Worm (Caenorhabditis elegans) whole organism, L2 larva: ENCODE results near the gene mrpl-45.

Source experiments
- C34F6.9 ChIP-seq: fragments of 150-350 bp; optimal IDR thresholded peaks from 2 replicates; lab custom pipeline; 2014; ENCODE audit warnings: missing biosample characterization, missing genetic modification characterization
- F13H6.1 ChIP-seq: sonication (generic microtip); optimal IDR thresholded peaks from 2 replicates; lab custom pipeline; 2016; ENCODE audit warnings: missing genetic modification characterization, missing compliant biosample characterization
- R02D3.7 ChIP-seq: fragments of 150-350 bp; optimal IDR thresholded peaks from 2 replicates; lab custom pipeline; 2014; ENCODE audit warnings: missing biosample characterization, missing genetic modification characterization
- Y55F3AM.14 ChIP-seq: fragments of 200-800 bp; sonication (Bioruptor generic); optimal IDR thresholded peaks from 2 replicates; lab custom pipeline; 2018; ENCODE audit warnings: mild to moderate bottlenecking, missing genetic modification characterization, missing compliant biosample characterization
- ZK546.5 ChIP-seq: sonication (generic microtip); optimal IDR thresholded peaks from 2 replicates; lab custom pipeline; 2017; ENCODE audit warnings: missing biosample characterization, missing genetic modification characterization
- aly-2 ChIP-seq: fragments of 150-350 bp; optimal IDR thresholded peaks from 2 replicates; lab custom pipeline; 2014; ENCODE audit warnings: missing biosample characterization, missing genetic modification characterization
- ama-1 ChIP-seq: fragments of 150-350 bp; optimal IDR thresholded peaks from 2 replicates; lab custom pipeline; 2018; ENCODE audit warnings: inconsistent platforms
- ceh-82 ChIP-seq: fragments of 150-350 bp; optimal IDR thresholded peaks from 2 replicates; lab custom pipeline; 2014; ENCODE audit warnings: missing biosample characterization, missing genetic modification characterization
- crh-2 ChIP-seq: sonication (generic microtip); optimal IDR thresholded peaks from 2 replicates; lab custom pipeline; 2017; ENCODE audit warnings: missing biosample characterization, missing genetic modification characterization
- dmd-4 ChIP-seq: sonication (generic microtip); optimal IDR thresholded peaks from 2 replicates; lab custom pipeline; 2017; ENCODE audit warnings: missing biosample characterization, missing genetic modification characterization
- elt-1 ChIP-seq: fragments of 150-350 bp; optimal IDR thresholded peaks from 2 replicates; lab custom pipeline; 2014; ENCODE audit warnings: missing biosample characterization, missing genetic modification characterization
- elt-3 ChIP-seq: sonication (generic microtip); optimal IDR thresholded peaks from 2 replicates; lab custom pipeline; 2017; ENCODE audit warnings: missing biosample characterization, missing genetic modification characterization
- fos-1 ChIP-seq: fragments of 150-350 bp; optimal IDR thresholded peaks from 2 replicates; lab custom pipeline; 2014; ENCODE audit warnings: missing biosample characterization, missing genetic modification characterization
- gmeb-1 ChIP-seq: fragments of 150-350 bp; optimal IDR thresholded peaks from 2 replicates; lab custom pipeline; 2014; ENCODE audit warnings: missing biosample characterization, missing genetic modification characterization
- lsy-2 ChIP-seq, 2 experiments: fragments of 150-350 bp in 1 of 2; sonication (generic microtip) in 1 of 2; optimal IDR thresholded peaks; 2 replicates each; lab custom pipeline; 2014 to 2017; ENCODE audit warnings: missing biosample characterization in 2 of 2, missing genetic modification characterization in 2 of 2
- mbf-1 ChIP-seq: sonication (generic microtip); optimal IDR thresholded peaks from 2 replicates; lab custom pipeline; 2017; ENCODE audit warnings: missing biosample characterization, missing genetic modification characterization
- nhr-10 ChIP-seq: sonication (generic microtip); optimal IDR thresholded peaks from 2 replicates; lab custom pipeline; 2017; ENCODE audit warnings: missing biosample characterization, missing genetic modification characterization
- nhr-11 ChIP-seq: fragments of 150-350 bp; optimal IDR thresholded peaks from 2 replicates; lab custom pipeline; 2014; ENCODE audit warnings: missing biosample characterization, missing genetic modification characterization
- nhr-129 ChIP-seq: fragments of 150-350 bp; optimal IDR thresholded peaks from 2 replicates; lab custom pipeline; 2014; ENCODE audit warnings: missing biosample characterization, missing genetic modification characterization
- nhr-21 ChIP-seq: fragments of 150-350 bp; optimal IDR thresholded peaks from 2 replicates; lab custom pipeline; 2014; ENCODE audit warnings: missing biosample characterization, missing genetic modification characterization
- nhr-23 ChIP-seq: fragments of 150-350 bp; optimal IDR thresholded peaks from 2 replicates; lab custom pipeline; 2014; ENCODE audit warnings: missing biosample characterization, missing genetic modification reagents, missing genetic modification characterization
- nhr-237 ChIP-seq: fragments of 150-350 bp; optimal IDR thresholded peaks from 2 replicates; lab custom pipeline; 2014; ENCODE audit warnings: missing biosample characterization, missing genetic modification characterization
- nhr-77 ChIP-seq: fragments of 150-350 bp; optimal IDR thresholded peaks from 2 replicates; lab custom pipeline; 2014; ENCODE audit warnings: missing biosample characterization, missing genetic modification characterization
- peb-1 ChIP-seq: fragments of 150-350 bp; optimal IDR thresholded peaks from 2 replicates; lab custom pipeline; 2014; ENCODE audit warnings: missing biosample characterization, missing genetic modification characterization
- skn-1 ChIP-seq: sonication (generic microtip); optimal IDR thresholded peaks from 2 replicates; lab custom pipeline; 2017; ENCODE audit warnings: missing biosample characterization, missing genetic modification characterization
- sma-3 ChIP-seq: sonication (generic microtip); optimal IDR thresholded peaks from 2 replicates; lab custom pipeline; 2016; ENCODE audit warnings: missing genetic modification reagents, missing genetic modification characterization, missing compliant biosample characterization
- sma-9 ChIP-seq, 2 experiments: fragments of 150-350 bp in 1 of 2; sonication (generic microtip) in 1 of 2; optimal IDR thresholded peaks; 2 replicates each; lab custom pipeline; 2014 to 2016; ENCODE audit warnings: missing genetic modification characterization in 2 of 2, mild to moderate bottlenecking in 1 of 2, missing biosample characterization in 1 of 2, missing compliant biosample characterization in 1 of 2, missing genetic modification reagents in 1 of 2, moderate library complexity in 1 of 2
- snpc-4 ChIP-seq: fragments of 150-350 bp; optimal IDR thresholded peaks from 2 replicates; lab custom pipeline; 2014; ENCODE audit warnings: missing biosample characterization, missing genetic modification characterization
- unc-39 ChIP-seq: fragments of 150-350 bp; optimal IDR thresholded peaks from 2 replicates; lab custom pipeline; 2014; ENCODE audit warnings: missing biosample characterization, missing genetic modification characterization
- unc-55 ChIP-seq: fragments of 150-350 bp; sonication (generic microtip); optimal IDR thresholded peaks from 3 replicates; lab custom pipeline; 2014; ENCODE audit warnings: missing biosample characterization, missing genetic modification reagents, missing genetic modification characterization
- unc-62 ChIP-seq: fragments of 150-350 bp; optimal IDR thresholded peaks from 2 replicates; lab custom pipeline; 2014; ENCODE audit warnings: missing biosample characterization, missing genetic modification reagents, missing genetic modification characterization
- zag-1 ChIP-seq: fragments of 150-350 bp; optimal IDR thresholded peaks from 2 replicates; lab custom pipeline; 2014; ENCODE audit warnings: missing biosample characterization, missing genetic modification characterization
- ztf-1 ChIP-seq: fragments of 200-800 bp; sonication (Bioruptor generic); conservative IDR thresholded peaks from 2 replicates; pipeline ENCODE4 v1.3.6; 2022; ENCODE audit warnings: missing genetic modification characterization, missing compliant biosample characterization
- ztf-4 ChIP-seq: fragments of 150-350 bp; optimal IDR thresholded peaks from 2 replicates; lab custom pipeline; 2014; ENCODE audit warnings: missing biosample characterization, missing genetic modification characterization

The mrpl-45 gene

DNA sequence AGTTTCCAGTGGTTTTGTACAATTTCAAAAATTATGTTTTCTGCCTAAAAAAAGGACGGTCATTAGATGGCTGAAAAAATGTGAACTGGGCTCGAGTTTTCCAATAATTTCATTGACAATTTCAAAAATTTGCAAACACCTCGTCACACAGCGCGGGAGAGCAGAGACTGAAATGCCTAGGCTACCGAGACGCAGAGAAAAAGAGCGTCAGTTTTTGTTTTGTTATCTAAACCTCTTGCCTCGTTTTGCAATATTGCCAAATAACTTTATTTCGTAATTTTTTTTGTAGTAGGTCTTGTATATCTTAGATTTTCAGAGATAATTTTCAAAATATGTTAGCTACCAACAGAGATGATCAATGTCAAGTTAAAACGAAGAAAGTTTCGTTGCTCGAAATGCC is 41.4 kb upstream of the mrpl-45 start, which contains the start of gene fbxa-63:
TSS of gene fbxa-63 (plus strand) at position 310 of the 400 bp plus-strand sequence.
- no peak for TF ChIP-seq sma-3 (GFP tag; lab: Kevin White, UChicago)
- TF ChIP-seq elt-3: no peak
- peak; percentile 32 to 41 for TF ChIP-seq lsy-2 (tag; optimal IDR thresholded peaks at IDR 0.05; lab: Kevin White, UChicago)
- TF ChIP-seq ztf-4 (tag; lab: Kevin White, UChicago): no peak
- TF ChIP-seq ZK546.5 (tag; lab: Kevin White, UChicago): no peak
- TF ChIP-seq elt-1 (tag; lab: Kevin White, UChicago): no peak
- no peak for TF ChIP-seq ama-1 (lab: Kevin White, UChicago)
- TF ChIP-seq crh-2 (tag; lab: Kevin White, UChicago): no peak
- TF ChIP-seq fos-1 (tag; lab: Kevin White, UChicago): no peak
- TF ChIP-seq ceh-82 (tag; lab: Kevin White, UChicago): no peak
- no peak for TF ChIP-seq F13H6.1 (tag; lab: Kevin White, UChicago)
- no peak for TF ChIP-seq unc-62
- TF ChIP-seq nhr-21 (tag; lab: Kevin White, UChicago): no peak
- TF ChIP-seq sma-9 (GFP tag; optimal IDR thresholded peaks at IDR 0.05; lab: Kevin White, UChicago): peak; percentile 33
- TF ChIP-seq sma-9 (tag; optimal IDR thresholded peaks at IDR 0.05; lab: Kevin White, UChicago): no peak
- TF ChIP-seq gmeb-1 (tag; lab: Kevin White, UChicago): no peak
- TF ChIP-seq C34F6.9 (tag; lab: Kevin White, UChicago): peak; percentile 59
- no peak for TF ChIP-seq aly-2
- TF ChIP-seq peb-1 (tag; lab: Kevin White, UChicago): no peak
- TF ChIP-seq nhr-129: peak; percentile 99
- no peak for TF ChIP-seq nhr-10 (tag; lab: Kevin White, UChicago)
- TF ChIP-seq mbf-1 (tag; lab: Kevin White, UChicago): no peak
- TF ChIP-seq unc-55: peak; percentile 81
- TF ChIP-seq nhr-11 (tag; lab: Kevin White, UChicago): no peak
- TF ChIP-seq snpc-4 (tag; lab: Kevin White, UChicago): no peak
- no peak for TF ChIP-seq skn-1
- no peak for TF ChIP-seq R02D3.7 (tag; lab: Kevin White, UChicago)

DNA sequence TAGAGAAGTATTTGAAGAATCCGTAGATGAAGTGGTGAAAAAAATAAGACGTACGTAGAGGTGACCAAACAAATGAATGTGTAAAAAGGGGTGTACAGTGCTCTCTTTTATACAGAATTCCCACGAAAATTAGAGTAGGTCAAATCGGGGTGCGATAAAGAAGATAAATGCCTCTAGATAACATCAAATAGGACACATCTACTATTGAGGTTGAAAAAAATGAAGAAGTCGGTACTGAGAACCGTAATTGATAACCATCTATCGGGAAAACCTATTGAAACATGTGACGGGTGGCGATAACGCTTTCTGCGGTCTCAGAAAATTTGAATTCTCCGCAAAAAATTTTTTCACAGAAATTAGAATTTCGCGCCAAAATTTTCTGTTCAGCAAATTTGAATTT is 36.9 kb upstream of the mrpl-45 start, which contains the start of gene fbxa-61:
TSS of gene fbxa-61 (plus strand) at position 345 of the 400 bp plus-strand sequence.
- TF ChIP-seq dmd-4 (tag; lab: Kevin White, UChicago) (no peak), sma-9 (GFP tag; optimal IDR thresholded peaks at IDR 0.05; lab: Kevin White, UChicago) (peak; percentile 29), sma-9 (tag; optimal IDR thresholded peaks at IDR 0.05; lab: Kevin White, UChicago) (no peak)

DNA sequence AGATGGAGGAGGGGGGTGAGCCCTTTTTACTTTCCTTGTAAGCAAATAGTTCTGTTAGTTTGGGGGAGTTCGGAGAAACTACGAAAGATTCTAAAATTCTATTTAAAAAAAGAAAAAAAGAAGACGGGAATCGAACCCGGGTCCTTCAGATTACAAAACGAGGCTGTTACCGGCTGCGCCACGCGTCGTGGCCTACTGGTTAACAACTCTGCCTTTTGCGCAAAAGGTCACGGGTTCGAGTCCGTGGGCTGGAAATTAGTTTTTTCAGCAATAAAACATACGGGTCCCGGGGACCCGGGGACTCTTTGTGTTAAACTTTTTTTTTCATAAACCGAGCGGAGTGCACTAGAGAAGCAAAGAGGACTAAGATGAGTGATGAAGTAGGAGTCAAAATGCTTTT is 29.4 kb upstream of the mrpl-45 start:
- TF ChIP-seq nhr-237 (tag; lab: Kevin White, UChicago) (no peak), F13H6.1 (tag; lab: Kevin White, UChicago) (no peak), ZK546.5 (tag; lab: Kevin White, UChicago) (no peak), zag-1 (tag; lab: Kevin White, UChicago) (no peak)
- TF ChIP-seq, all 48 proteins: peak for 0

DNA sequence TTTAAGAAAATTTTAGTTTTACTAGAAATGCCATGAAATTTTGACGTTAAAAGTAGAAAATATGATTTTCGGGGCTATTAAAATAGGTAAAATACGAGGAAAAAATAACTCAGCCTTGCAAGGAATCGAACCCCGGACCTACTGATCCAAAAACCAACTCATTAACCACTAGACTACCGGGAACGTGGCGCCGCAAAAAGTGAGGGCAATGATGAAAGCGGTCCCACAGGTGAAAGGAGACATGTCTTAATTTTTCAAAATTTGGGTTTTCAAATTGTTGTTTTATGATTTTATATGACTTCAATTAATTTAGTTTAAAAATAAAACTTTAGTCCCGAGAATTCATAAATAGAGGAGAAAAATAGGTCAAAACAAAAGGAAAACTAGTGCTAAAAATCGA is 28.9 kb upstream of the mrpl-45 start:
- TF ChIP-seq ztf-1 (GFP tag; lab: Robert Waterston, UW) (no peak), nhr-77 (tag; lab: Kevin White, UChicago) (no peak), unc-55 (no peak), zag-1 (tag; lab: Kevin White, UChicago) (no peak), aly-2 (no peak), ceh-82 (tag; lab: Kevin White, UChicago) (no peak), nhr-23 (tag; lab: Kevin White, UChicago) (no peak), Y55F3AM.14 (GFP tag; lab: Kevin White, UChicago) (no peak), nhr-237 (tag; lab: Kevin White, UChicago) (no peak), fos-1 (tag; lab: Kevin White, UChicago) (no peak), nhr-10 (tag; lab: Kevin White, UChicago) (no peak)

DNA sequence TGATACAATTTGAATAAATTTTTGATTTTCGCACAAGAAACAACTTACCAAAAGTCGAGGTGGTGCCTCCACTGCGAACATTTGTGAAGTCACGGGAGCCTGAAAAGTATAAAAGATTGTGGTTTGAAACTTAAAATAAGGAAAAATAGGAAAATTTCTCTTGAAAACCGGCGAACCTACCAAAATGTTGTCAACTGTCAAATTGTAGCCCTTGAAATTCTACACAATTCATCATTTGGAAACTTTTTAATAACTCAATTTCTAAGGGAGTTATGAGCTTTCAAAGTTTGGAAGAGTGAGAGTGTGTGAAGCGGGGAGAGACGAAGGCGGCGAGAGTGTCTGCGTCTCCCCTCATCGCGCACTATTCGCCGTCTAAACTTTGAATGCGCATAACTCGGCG is 28.4 kb upstream of the mrpl-45 start, which contains the start of gene pes-4:
TSS of gene pes-4 (minus strand) at position 101 of the 400 bp plus-strand sequence.
- no peak for TF ChIP-seq lsy-2 (tag; optimal IDR thresholded peaks at IDR 0.05; lab: Kevin White, UChicago)
- no peak for TF ChIP-seq zag-1 (tag; lab: Kevin White, UChicago)
- no peak for TF ChIP-seq unc-39 (tag; lab: Kevin White, UChicago)
- TF ChIP-seq sma-9 (GFP tag; optimal IDR thresholded peaks at IDR 0.05; lab: Kevin White, UChicago): no peak
- no peak for TF ChIP-seq sma-9 (tag; optimal IDR thresholded peaks at IDR 0.05; lab: Kevin White, UChicago)
- TF ChIP-seq aly-2: no peak
- no peak for TF ChIP-seq C34F6.9 (tag; lab: Kevin White, UChicago)
- TF ChIP-seq nhr-237 (tag; lab: Kevin White, UChicago): no peak
- TF ChIP-seq ceh-82 (tag; lab: Kevin White, UChicago): no peak
